Fruit fly (Drosophila melanogaster) whole organism, adult: ENCODE measurements around the gene Syt12.
A peak's percentile ranks its signal among the peaks of the same experiment; 100 is the strongest.

Experiments used
- CG11617 ChIP-seq: fragments of 200-800 bp; sonication (Bioruptor generic); optimal IDR thresholded peaks from 2 replicates; lab custom pipeline; 2017; ENCODE audit warnings: mild to moderate bottlenecking, missing biosample characterization, missing genetic modification reagents, missing genetic modification characterization
- CG12768 ChIP-seq: fragments of 200-800 bp; sonication (Bioruptor generic); optimal IDR thresholded peaks from 2 replicates; lab custom pipeline; 2017; ENCODE audit warnings: missing biosample characterization, missing genetic modification characterization, mild to moderate bottlenecking, moderate library complexity, missing genetic modification reagents
- CG14711 ChIP-seq: fragments of 200-800 bp; sonication (Bioruptor generic); optimal IDR thresholded peaks from 2 replicates; lab custom pipeline; 2018; ENCODE audit warnings: missing biosample characterization, mild to moderate bottlenecking, missing genetic modification characterization, moderate library complexity
- CG1620 ChIP-seq: fragments of 200-800 bp; sonication (Bioruptor generic); optimal IDR thresholded peaks from 2 replicates; lab custom pipeline; 2016; ENCODE audit warnings: missing biosample characterization, missing genetic modification characterization
- CG33017 ChIP-seq: fragments of 200-800 bp; sonication (Bioruptor generic); optimal IDR thresholded peaks from 2 replicates; lab custom pipeline; 2018; ENCODE audit warnings: missing biosample characterization, mild to moderate bottlenecking, missing genetic modification characterization, moderate library complexity
- CG5204 ChIP-seq: fragments of 200-800 bp; sonication (Bioruptor generic); optimal IDR thresholded peaks from 2 replicates; lab custom pipeline; 2016; ENCODE audit warnings: missing biosample characterization, missing genetic modification characterization
- CG7045 ChIP-seq: fragments of 200-800 bp; sonication (Bioruptor generic); optimal IDR thresholded peaks from 2 replicates; lab custom pipeline; 2017; ENCODE audit warnings: missing biosample characterization, mild to moderate bottlenecking, missing genetic modification characterization
- CG7101 ChIP-seq: fragments of 200-800 bp; sonication (Bioruptor generic); optimal IDR thresholded peaks from 2 replicates; lab custom pipeline; 2018; ENCODE audit warnings: missing biosample characterization, mild to moderate bottlenecking, missing genetic modification characterization, moderate library complexity
- Clk ChIP-seq: fragments of 200-800 bp; sonication (Bioruptor generic); optimal IDR thresholded peaks from 2 replicates; lab custom pipeline; 2017; ENCODE audit warnings: missing biosample characterization, missing genetic modification characterization
- Crg-1 ChIP-seq: fragments of 200-800 bp; sonication (Bioruptor generic); optimal IDR thresholded peaks from 2 replicates; lab custom pipeline; 2016; ENCODE audit warnings: missing biosample characterization, missing genetic modification characterization
- Hr96 ChIP-seq: fragments of 200-800 bp; sonication (Bioruptor generic); optimal IDR thresholded peaks from 2 replicates; lab custom pipeline; 2016; ENCODE audit warnings: missing biosample characterization, missing genetic modification characterization
- Mnt ChIP-seq: fragments of 200-800 bp; sonication (Bioruptor generic); optimal IDR thresholded peaks from 2 replicates; lab custom pipeline; 2016; ENCODE audit warnings: missing biosample characterization, mild to moderate bottlenecking, missing genetic modification characterization
- bab1 ChIP-seq: fragments of 200-800 bp; sonication (Bioruptor generic); optimal IDR thresholded peaks from 3 replicates; lab custom pipeline; 2019; ENCODE audit warnings: missing biosample characterization, mild to moderate bottlenecking, missing genetic modification characterization, moderate library complexity
- cic ChIP-seq: fragments of 200-800 bp; sonication (Bioruptor generic); optimal IDR thresholded peaks from 2 replicates; lab custom pipeline; 2017; ENCODE audit warnings: missing biosample characterization, mild to moderate bottlenecking, missing genetic modification characterization, moderate library complexity
- cnc ChIP-seq, 2 experiments: fragments of >200 bp; optimal IDR thresholded peaks; 2 replicates each; lab custom pipeline; 2017
- kay ChIP-seq: fragments of 200-800 bp; sonication (Bioruptor generic); peaks from one replicate; lab custom pipeline; 2016; ENCODE audit warnings: missing biosample characterization, missing genetic modification characterization, borderline replicate concordance
- ovo ChIP-seq: fragments of 200-800 bp; sonication (Bioruptor generic); optimal IDR thresholded peaks from 2 replicates; lab custom pipeline; 2016; ENCODE audit warnings: missing biosample characterization, missing genetic modification characterization
- pad ChIP-seq: fragments of 200-800 bp; sonication (Bioruptor generic); optimal IDR thresholded peaks from 3 replicates; lab custom pipeline; 2017; ENCODE audit warnings: missing biosample characterization, missing genetic modification characterization, mild to moderate bottlenecking, moderate library complexity, missing genetic modification reagents
- tj ChIP-seq: fragments of 200-800 bp; sonication (Bioruptor generic); optimal IDR thresholded peaks from 3 replicates; lab custom pipeline; 2017; ENCODE audit warnings: missing biosample characterization, mild to moderate bottlenecking, missing genetic modification characterization, moderate library complexity
- toe ChIP-seq: fragments of 200-800 bp; sonication (Bioruptor generic); optimal IDR thresholded peaks from 2 replicates; lab custom pipeline; 2016; ENCODE audit warnings: missing biosample characterization, missing genetic modification characterization

Gene Syt12

dm6 chrX:13358948-13359347 lies at the start of gene Syt12:
Gene Syt12 (plus strand): TSS chrX:13359248.
- TF ChIP-seq tj (GFP tag; lab: Kevin White, UChicago) = no peak
- TF ChIP-seq cic = no peak
- TF ChIP-seq bab1 (GFP tag; lab: Kevin White, UChicago) = no peak
- no peak for TF ChIP-seq CG33017 (tag; lab: Kevin White, UChicago)
- no peak for TF ChIP-seq ovo (GFP tag; lab: Kevin White, UChicago)
- TF ChIP-seq Clk (GFP tag; lab: Kevin White, UChicago) = no peak
- TF ChIP-seq CG5204 = no peak
- no peak for TF ChIP-seq Crg-1
- TF ChIP-seq Mnt = no peak
- TF ChIP-seq cnc (optimal IDR thresholded peaks at IDR 0.05; lab: Kevin White, UChicago) = no peak
- TF ChIP-seq CG7101 (tag; lab: Kevin White, UChicago) = no peak
- TF ChIP-seq pad = no peak
- TF ChIP-seq kay (GFP tag; lab: Kevin White, UChicago) = no peak

dm6 chrX:13310764-13311163 lies 48.3 kb upstream of the Syt12 start:
- TF ChIP-seq toe (GFP tag; lab: Kevin White, UChicago) (no peak), CG14711 (tag; lab: Kevin White, UChicago) (no peak), CG7045 (no peak), CG7101 (tag; lab: Kevin White, UChicago) (peak; percentile 42), pad (peak; percentile 38), kay (GFP tag; lab: Kevin White, UChicago) (no peak), Crg-1 (no peak), CG5204 (no peak), ovo (GFP tag; lab: Kevin White, UChicago) (no peak), cic (peak; percentile 66), CG33017 (tag; lab: Kevin White, UChicago) (peak; percentile 18), Mnt (no peak), Hr96 (GFP tag; lab: Kevin White, UChicago) (peak; percentile 17), tj (GFP tag; lab: Kevin White, UChicago) (no peak), Clk (GFP tag; lab: Kevin White, UChicago) (no peak), cnc (optimal IDR thresholded peaks at IDR 0.05; lab: Kevin White, UChicago) (no peak), CG1620 (GFP tag; lab: Kevin White, UChicago) (no peak), bab1 (GFP tag; lab: Kevin White, UChicago) (no peak), CG12768 (peak; percentile 42), CG11617 (GFP tag; lab: Kevin White, UChicago) (no peak)

dm6 chrX:13312200-13312599 lies 46.8 kb upstream of the Syt12 start:
- TF ChIP-seq cic (no peak), CG7045 (peak; percentile 32), kay (GFP tag; lab: Kevin White, UChicago) (no peak), CG33017 (tag; lab: Kevin White, UChicago) (peak; percentile 4), toe (GFP tag; lab: Kevin White, UChicago) (no peak), pad (peak; percentile 9), bab1 (GFP tag; lab: Kevin White, UChicago) (no peak), ovo (GFP tag; lab: Kevin White, UChicago) (no peak), CG7101 (tag; lab: Kevin White, UChicago) (peak; percentile 56), CG14711 (tag; lab: Kevin White, UChicago) (peak; percentile 39), Clk (GFP tag; lab: Kevin White, UChicago) (no peak), tj (GFP tag; lab: Kevin White, UChicago) (peak; percentile 32), CG11617 (GFP tag; lab: Kevin White, UChicago) (peak; percentile 24), CG12768 (peak; percentile 6), Mnt (no peak)

dm6 chrX:13313133-13313532 lies 45.9 kb upstream of the Syt12 start:
- TF ChIP-seq CG7101 (tag; lab: Kevin White, UChicago) = no peak
- TF ChIP-seq cic = no peak
- TF ChIP-seq bab1 (GFP tag; lab: Kevin White, UChicago) = no peak
- TF ChIP-seq Hr96 (GFP tag; lab: Kevin White, UChicago) = no peak
- TF ChIP-seq tj (GFP tag; lab: Kevin White, UChicago) = no peak
- TF ChIP-seq CG12768 = no peak
- TF ChIP-seq Clk (GFP tag; lab: Kevin White, UChicago) = no peak
- TF ChIP-seq CG7045 = no peak
- no peak for TF ChIP-seq CG1620 (GFP tag; lab: Kevin White, UChicago)
- TF ChIP-seq Crg-1 = no peak
- TF ChIP-seq cnc (optimal IDR thresholded peaks at IDR 0.05; lab: Kevin White, UChicago) = no peak
- no peak for TF ChIP-seq kay (GFP tag; lab: Kevin White, UChicago)
- TF ChIP-seq pad = no peak
- TF ChIP-seq ovo (GFP tag; lab: Kevin White, UChicago) = no peak
- TF ChIP-seq Mnt = no peak
- TF ChIP-seq toe (GFP tag; lab: Kevin White, UChicago) = no peak
- no peak for TF ChIP-seq CG33017 (tag; lab: Kevin White, UChicago)
- no peak for TF ChIP-seq CG14711 (tag; lab: Kevin White, UChicago)
- TF ChIP-seq CG5204 = no peak

dm6 chrX:13314323-13314722 lies 44.7 kb upstream of the Syt12 start:
- TF ChIP-seq CG5204 (no peak), Mnt (no peak), Clk (GFP tag; lab: Kevin White, UChicago) (no peak), bab1 (GFP tag; lab: Kevin White, UChicago) (no peak), Crg-1 (no peak), CG14711 (tag; lab: Kevin White, UChicago) (no peak), cic (no peak), Hr96 (GFP tag; lab: Kevin White, UChicago) (no peak)

- TF ChIP-seq pad = no peak
- no peak for TF ChIP-seq Mnt
- peak; percentile 48 for TF ChIP-seq ovo (GFP tag; lab: Kevin White, UChicago)
These were observed 44.1 kb upstream of the Syt12 start for dm6 chrX:13314789-13315462.
